Worm (Caenorhabditis elegans) whole organism, L1 larva: Measurements from ENCODE around the gene Y51A2B.5.

ENCODE experiments used
- C16A3.4 ChIP-seq: fragments of 150-350 bp; optimal IDR thresholded peaks from 2 replicates; lab custom pipeline; 2014; ENCODE audit warnings: missing biosample characterization, missing genetic modification characterization
- Y116A8C.19 ChIP-seq: sonication (generic microtip); optimal IDR thresholded peaks from 2 replicates; lab custom pipeline; 2016; ENCODE audit warnings: missing compliant biosample characterization, missing genetic modification characterization, borderline replicate concordance
- aha-1 ChIP-seq: fragments of 150-350 bp; optimal IDR thresholded peaks from 2 replicates; lab custom pipeline; 2014; ENCODE audit warnings: missing biosample characterization, missing genetic modification characterization
- aly-2 ChIP-seq: fragments of 150-350 bp; optimal IDR thresholded peaks from 2 replicates; lab custom pipeline; 2014; ENCODE audit warnings: missing biosample characterization, missing genetic modification characterization
- ama-1 ChIP-seq: fragments of 150-350 bp; optimal IDR thresholded peaks from 2 replicates; lab custom pipeline; 2014
- ceh-63 ChIP-seq: fragments of 200-800 bp; sonication (Bioruptor generic); optimal IDR thresholded peaks from 2 replicates; lab custom pipeline; 2018; ENCODE audit warnings: mild to moderate bottlenecking, missing genetic modification characterization, missing compliant biosample characterization
- ceh-90 ChIP-seq: sonication (generic microtip); optimal IDR thresholded peaks from 2 replicates; lab custom pipeline; 2016; ENCODE audit warnings: missing genetic modification characterization, missing compliant biosample characterization
- efl-1 ChIP-seq, 4 experiments: fragments of 150-350 bp; optimal IDR thresholded peaks in 3 of 4; peaks in 1 of 4; 1 replicate in 1 of 4; 2 replicates in 3 of 4; lab custom pipeline; 2014; ENCODE audit warnings: missing biosample characterization in 2 of 4, missing genetic modification characterization in 2 of 4, missing genetic modification reagents in 2 of 4
- efl-3 ChIP-seq: fragments of 200-800 bp; sonication (Bioruptor generic); optimal IDR thresholded peaks from 2 replicates; lab custom pipeline; 2018; ENCODE audit warnings: mild to moderate bottlenecking, missing genetic modification characterization, missing compliant biosample characterization
- egl-27 ChIP-seq, 2 experiments: fragments of 150-350 bp in 1 of 2; sonication (generic microtip); optimal IDR thresholded peaks; 3 replicates each; lab custom pipeline; 2017 to 2018; ENCODE audit warnings: missing biosample characterization in 2 of 2, missing genetic modification characterization in 2 of 2, missing genetic modification reagents in 2 of 2
- elt-2 ChIP-seq: sonication (generic microtip); optimal IDR thresholded peaks from 2 replicates; lab custom pipeline; 2016; ENCODE audit warnings: missing genetic modification characterization, mild to moderate bottlenecking, inconsistent platforms, missing compliant biosample characterization, missing genetic modification reagents
- elt-3 ChIP-seq, 6 experiments: fragments of 150-350 bp in 1 of 6; sonication (generic microtip); optimal IDR thresholded peaks; 2 replicates each; lab custom pipeline; 2017 to 2018; ENCODE audit warnings: missing biosample characterization in 6 of 6, missing genetic modification characterization in 6 of 6, inconsistent platforms in 1 of 6
- fkh-10 ChIP-seq: sonication (generic microtip); optimal IDR thresholded peaks from 2 replicates; lab custom pipeline; 2017; ENCODE audit warnings: missing biosample characterization, missing genetic modification reagents, missing genetic modification characterization
- fkh-4 ChIP-seq: sonication (generic microtip); optimal IDR thresholded peaks from 2 replicates; lab custom pipeline; 2016; ENCODE audit warnings: missing compliant biosample characterization, missing genetic modification characterization, borderline replicate concordance
- grh-1 ChIP-seq: fragments of 200-800 bp; sonication (Bioruptor generic); IDR thresholded peaks from 2 replicates; pipeline ENCODE4 v1.3.6; 2022; ENCODE audit warnings: missing genetic modification reagents, missing genetic modification characterization, missing compliant biosample characterization
- hlh-17 ChIP-seq: fragments of 200-800 bp; sonication (Bioruptor generic); optimal IDR thresholded peaks from 2 replicates; lab custom pipeline; 2018; ENCODE audit warnings: missing genetic modification characterization, mild to moderate bottlenecking, missing compliant biosample characterization, moderate library complexity, borderline replicate concordance
- isw-1 ChIP-seq: fragments of 200-800 bp; sonication (Bioruptor generic); IDR thresholded peaks from 2 replicates; pipeline ENCODE4 v1.3.6; 2022; ENCODE audit warnings: missing genetic modification characterization, missing compliant biosample characterization
- lin-35 ChIP-seq, 2 experiments: fragments of 150-350 bp; optimal IDR thresholded peaks; 2 replicates each; lab custom pipeline; 2014; ENCODE audit warnings: missing biosample characterization in 2 of 2, missing genetic modification characterization in 2 of 2, missing genetic modification reagents in 2 of 2
- lin-39 ChIP-seq: fragments of 150-350 bp; optimal IDR thresholded peaks from 2 replicates; lab custom pipeline; 2014; ENCODE audit warnings: missing biosample characterization, missing genetic modification reagents, missing genetic modification characterization
- lir-3 ChIP-seq: sonication (generic microtip); optimal IDR thresholded peaks from 2 replicates; lab custom pipeline; 2016; ENCODE audit warnings: mild to moderate bottlenecking, missing genetic modification characterization, moderate library complexity, missing compliant biosample characterization; ENCODE audit not compliant: poor library complexity
- mdl-1 ChIP-seq, 2 experiments: fragments of 150-350 bp; optimal IDR thresholded peaks; 2 replicates each; lab custom pipeline; 2014 to 2017; ENCODE audit warnings: missing biosample characterization in 2 of 2, missing genetic modification characterization in 2 of 2, inconsistent platforms in 1 of 2
- nhr-11 ChIP-seq: fragments of 150-350 bp; optimal IDR thresholded peaks from 2 replicates; lab custom pipeline; 2014; ENCODE audit warnings: missing biosample characterization, missing genetic modification characterization
- nhr-237 ChIP-seq: fragments of 150-350 bp; optimal IDR thresholded peaks from 2 replicates; lab custom pipeline; 2014; ENCODE audit warnings: missing biosample characterization, missing genetic modification characterization
- nhr-71 ChIP-seq: sonication (generic microtip); optimal IDR thresholded peaks from 2 replicates; lab custom pipeline; 2016; ENCODE audit warnings: mild to moderate bottlenecking, missing genetic modification characterization, moderate library complexity, missing compliant biosample characterization
- nhr-84 ChIP-seq: sonication (generic microtip); optimal IDR thresholded peaks from 2 replicates; lab custom pipeline; 2017; ENCODE audit warnings: missing biosample characterization, missing genetic modification characterization
- nhr-85 ChIP-seq: sonication (generic microtip); peaks from one replicate; lab custom pipeline; 2016; ENCODE audit warnings: missing genetic modification characterization, inconsistent platforms, missing compliant biosample characterization
- pag-3 ChIP-seq: sonication (generic microtip); optimal IDR thresholded peaks from 2 replicates; lab custom pipeline; 2017; ENCODE audit warnings: missing genetic modification characterization, mild to moderate bottlenecking, missing compliant biosample characterization, antibody characterized with exemption, borderline replicate concordance; ENCODE audit not compliant: insufficient read depth
- pqm-1 ChIP-seq: sonication (generic microtip); optimal IDR thresholded peaks from 3 replicates; lab custom pipeline; 2017; ENCODE audit warnings: missing biosample characterization, missing genetic modification characterization
- snpc-4 ChIP-seq: fragments of 150-350 bp; optimal IDR thresholded peaks from 2 replicates; lab custom pipeline; 2014; ENCODE audit warnings: missing biosample characterization, missing genetic modification characterization
- snu-23 ChIP-seq: sonication (generic microtip); optimal IDR thresholded peaks from 2 replicates; lab custom pipeline; 2016; ENCODE audit warnings: missing genetic modification characterization, missing compliant biosample characterization
- sox-4 ChIP-seq: sonication (generic microtip); optimal IDR thresholded peaks from 2 replicates; lab custom pipeline; 2016; ENCODE audit warnings: missing genetic modification characterization, missing compliant biosample characterization
- unc-130 ChIP-seq: fragments of 150-350 bp; optimal IDR thresholded peaks from 2 replicates; lab custom pipeline; 2017; ENCODE audit warnings: missing biosample characterization, missing genetic modification characterization, inconsistent platforms
- unc-30 ChIP-seq: sonication (generic microtip); optimal IDR thresholded peaks from 2 replicates; lab custom pipeline; 2017; ENCODE audit warnings: missing biosample characterization, missing genetic modification characterization
- unc-62 ChIP-seq: fragments of 150-350 bp; optimal IDR thresholded peaks from 2 replicates; lab custom pipeline; 2014; ENCODE audit warnings: missing biosample characterization, missing genetic modification reagents, missing genetic modification characterization
- unc-86 ChIP-seq: sonication (generic microtip); optimal IDR thresholded peaks from 2 replicates; lab custom pipeline; 2016; ENCODE audit warnings: missing genetic modification characterization, missing compliant biosample characterization
- ztf-11 ChIP-seq, 2 experiments: sonication (generic microtip); optimal IDR thresholded peaks; 2 replicates each; lab custom pipeline; 2016 to 2017; ENCODE audit warnings: missing genetic modification characterization in 2 of 2, missing biosample characterization in 1 of 2, missing compliant biosample characterization in 1 of 2

Y51A2B.5 gene

DNA sequence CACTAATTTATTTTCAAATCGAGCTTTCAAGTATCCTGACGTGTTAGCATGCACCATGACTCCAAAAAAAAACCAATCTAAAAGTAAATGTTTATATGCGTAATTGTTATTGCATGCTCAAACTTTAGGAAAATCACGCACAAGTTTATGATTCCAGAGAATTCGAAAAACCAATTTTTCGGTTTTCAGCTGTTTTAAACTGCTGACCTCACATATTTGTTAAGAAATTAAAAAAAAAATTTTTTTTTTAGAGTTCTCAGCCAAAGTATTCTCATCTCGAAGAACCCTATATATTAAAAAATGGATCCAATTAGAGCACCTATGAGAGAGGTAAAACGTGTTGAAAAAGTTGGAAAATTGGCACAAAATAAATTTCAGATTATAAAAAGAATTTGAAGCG, 14.9 kb upstream of the Y51A2B.5 start, which contains the start of gene Y51A2B.2:
Gene Y51A2B.2 (plus strand): TSS at position 301 of the 400 bp plus-strand sequence.
- TF ChIP-seq nhr-84 (tag; lab: Kevin White, UChicago) (no peak), nhr-85 (tag; lab: Kevin White, UChicago) (no peak), fkh-10 (GFP tag; lab: Kevin White, UChicago) (no peak), unc-30 (tag; lab: Kevin White, UChicago) (no peak), sox-4 (tag; lab: Kevin White, UChicago) (no peak), pag-3 (tag; lab: Kevin White, UChicago) (no peak), isw-1 (GFP tag; lab: Robert Waterston, UW) (no peak), mdl-1 (tag; optimal IDR thresholded peaks at IDR 0.05; lab: Kevin White, UChicago) (no peak)
- TF ChIP-seq, all 84 proteins: peak for 0

DNA sequence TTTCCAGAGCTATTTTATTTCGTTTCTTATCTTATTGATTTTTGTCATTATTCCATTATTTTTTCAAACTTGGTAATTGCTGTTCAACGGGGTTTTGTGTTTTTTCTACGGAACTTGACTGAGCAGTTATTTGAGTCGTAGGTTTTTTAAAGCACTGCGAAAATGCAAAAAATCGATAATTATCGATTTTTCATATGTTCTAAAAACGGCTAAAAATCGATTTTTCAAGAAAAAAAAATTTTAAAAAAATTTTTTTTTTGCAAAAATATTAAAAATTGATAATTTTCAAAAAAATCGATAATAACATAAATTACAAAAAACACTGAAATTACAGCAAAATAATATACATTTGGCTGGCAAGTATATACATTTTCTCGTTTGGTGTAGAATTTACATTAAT, 13.5 kb upstream of the Y51A2B.5 start:
- no peak for TF ChIP-seq fkh-10 (GFP tag; lab: Kevin White, UChicago)
- no peak for TF ChIP-seq ceh-63
- TF ChIP-seq lin-35 (GFP tag; optimal IDR thresholded peaks at IDR 0.05; lab: Kevin White, UChicago) = no peak
- no peak for TF ChIP-seq unc-30 (tag; lab: Kevin White, UChicago)
- TF ChIP-seq ztf-11 (tag; optimal IDR thresholded peaks at IDR 0.05; lab: Kevin White, UChicago) = no peak
- no peak for TF ChIP-seq grh-1 (GFP tag; lab: Robert Waterston, UW)
- TF ChIP-seq pqm-1 (tag; lab: Kevin White, UChicago) = no peak
- TF ChIP-seq nhr-237 = no peak
- TF ChIP-seq aly-2 (tag; lab: Kevin White, UChicago) = no peak
- no peak for TF ChIP-seq snu-23 (GFP tag; lab: Kevin White, UChicago)
- TF ChIP-seq elt-2 (tag; lab: Kevin White, UChicago) = no peak
- no peak for TF ChIP-seq efl-3 (GFP tag; lab: Kevin White, UChicago)

- TF ChIP-seq efl-1 (optimal IDR thresholded peaks at IDR 0.05; lab: Kevin White, UChicago) (no peak), efl-1 (GFP tag; optimal IDR thresholded peaks at IDR 0.05 in 1 of 2; lab: Kevin White, UChicago) (no peak), ceh-63 (no peak), egl-27 (tag; optimal IDR thresholded peaks at IDR 0.05; lab: Kevin White, UChicago) (no peak), isw-1 (GFP tag; lab: Robert Waterston, UW) (no peak), C16A3.4 (tag; lab: Kevin White, UChicago) (no peak), unc-130 (tag; lab: Kevin White, UChicago) (no peak), unc-62 (no peak), nhr-11 (tag; lab: Kevin White, UChicago) (no peak), lin-39 (tag; lab: Kevin White, UChicago) (no peak), mdl-1 (tag; optimal IDR thresholded peaks at IDR 0.05; lab: Kevin White, UChicago) (no peak), unc-30 (tag; lab: Kevin White, UChicago) (no peak), fkh-4 (tag; lab: Kevin White, UChicago) (no peak), Y116A8C.19 (no peak), elt-3 (tag; optimal IDR thresholded peaks at IDR 0.05; lab: Kevin White, UChicago) (no peak)
Measured at ce11 chrV:18378819-18379218, 10.3 kb upstream of the Y51A2B.5 start, which contains the start of gene Y51A2B.8. Y51A2B.8 (plus strand) TSS chrV:18379119.

DNA sequence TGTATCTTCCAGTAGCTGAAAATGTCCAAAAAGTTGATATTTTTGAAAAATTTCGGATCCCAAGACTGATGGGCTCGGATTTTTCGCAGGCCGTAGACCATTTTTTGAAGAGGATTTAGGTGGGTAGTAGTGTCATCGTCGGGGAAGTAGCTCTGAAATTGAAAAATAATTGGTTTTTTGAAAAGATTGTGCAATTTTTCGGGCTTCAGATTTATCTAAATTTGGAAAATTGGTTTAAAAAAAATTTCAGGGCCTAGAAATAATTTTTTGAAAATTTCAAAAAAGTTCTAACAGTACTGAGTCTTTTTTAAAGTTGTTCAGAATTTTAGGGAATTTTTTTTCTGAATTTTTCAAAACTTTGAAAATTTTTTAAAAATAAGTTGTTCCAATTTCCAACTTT, 6.5 kb upstream of the Y51A2B.5 start, which contains the start of gene nhr-288:
Gene nhr-288 (minus strand): TSS at position 101 of the 400 bp plus-strand sequence.
- TF ChIP-seq aha-1 (tag; lab: Kevin White, UChicago) (no peak), lir-3 (tag; lab: Kevin White, UChicago) (no peak), efl-1 (optimal IDR thresholded peaks at IDR 0.05; lab: Kevin White, UChicago) (no peak), efl-1 (GFP tag; optimal IDR thresholded peaks at IDR 0.05 in 1 of 2; lab: Kevin White, UChicago) (no peak), ceh-90 (tag; lab: Kevin White, UChicago) (no peak), hlh-17 (GFP tag; lab: Kevin White, UChicago) (no peak), mdl-1 (tag; optimal IDR thresholded peaks at IDR 0.05; lab: Kevin White, UChicago) (no peak), unc-86 (tag; lab: Kevin White, UChicago) (no peak), nhr-84 (tag; lab: Kevin White, UChicago) (no peak), nhr-71 (tag; lab: Kevin White, UChicago) (no peak), lin-35 (GFP tag; optimal IDR thresholded peaks at IDR 0.05; lab: Kevin White, UChicago) (no peak), snpc-4 (no peak), ama-1 (lab: Kevin White, UChicago) (no peak)
